Worm (Caenorhabditis elegans): ENCODE data around the gene C25A8.1.

ce11 chrIV:7010835-7011234, at the start of gene C25A8.1:
- TF ChIP-seq him-1 (tag; optimal IDR thresholded peaks at IDR 0.05) (no peak), dao-5 (tag; optimal IDR thresholded peaks at IDR 0.05) (no peak)
